Fruit fly (Drosophila melanogaster): ENCODE results near the gene Septin4.
A peak's percentile ranks its signal among the peaks of the same experiment; 100 is the strongest.

Gene Septin4

DNA sequence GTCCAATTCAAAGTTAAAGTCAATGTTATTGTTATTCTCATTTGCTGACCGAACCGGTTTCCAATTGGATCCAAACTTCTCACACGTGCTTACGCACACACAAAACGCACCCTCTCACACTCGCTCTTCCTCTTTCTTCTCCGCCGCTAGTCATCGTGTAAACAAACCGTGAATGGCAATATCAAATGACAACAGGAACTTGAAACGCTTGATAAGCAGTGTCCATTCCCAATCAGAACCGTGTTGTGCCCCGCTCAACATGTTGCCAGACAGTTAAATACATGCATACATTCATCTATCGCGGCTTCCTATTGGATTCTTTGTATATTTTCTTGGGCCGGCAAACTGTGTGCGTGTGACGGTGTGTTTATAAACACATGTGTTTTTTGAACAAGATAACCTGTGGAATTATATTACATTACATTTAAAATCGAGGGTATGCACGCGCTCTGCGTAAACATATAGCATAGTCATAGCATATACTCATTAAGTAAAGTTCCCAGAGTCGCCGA, 39.2 kb downstream of the Septin4 start (continued):
- TF ChIP-seq CG1529 (GFP tag; optimal IDR thresholded peaks at IDR 0.05) = no peak
- peak; percentile 3 for TF ChIP-seq grau (tag; optimal IDR thresholded peaks at IDR 0.05)
- no peak for TF ChIP-seq Spps (tag; optimal IDR thresholded peaks at IDR 0.05)
- TF ChIP-seq hkb (optimal IDR thresholded peaks at IDR 0.05) = no peak
- no peak for TF ChIP-seq hkb (GFP tag; IDR thresholded peaks at IDR 0.05)
- no peak for TF ChIP-seq Dad (GFP tag; optimal IDR thresholded peaks at IDR 0.05)
- no peak for TF ChIP-seq CG10366 (GFP tag; IDR thresholded peaks at IDR 0.05)
- TF ChIP-seq CG30431 (GFP tag; optimal IDR thresholded peaks at IDR 0.05) = no peak
- no peak for TF ChIP-seq run (tag; optimal IDR thresholded peaks at IDR 0.05)
- no peak for TF ChIP-seq CG2889 (GFP tag; IDR thresholded peaks at IDR 0.05)
- peak in 1 of 2 experiments; percentile 57 for TF ChIP-seq Trl (optimal IDR thresholded peaks at IDR 0.05)
- TF ChIP-seq Trl (GFP tag; optimal IDR thresholded peaks at IDR 0.05) = no peak
- TF ChIP-seq CG1233 (GFP tag; optimal IDR thresholded peaks at IDR 0.05) = no peak
- TF ChIP-seq unpg (GFP tag; optimal IDR thresholded peaks at IDR 0.05) = no peak
- peak; percentile 2 for TF ChIP-seq HmgD (GFP tag; optimal IDR thresholded peaks at IDR 0.05)
- no peak for TF ChIP-seq CG11696 (GFP tag; IDR thresholded peaks at IDR 0.05)
- TF ChIP-seq CG16779 (GFP tag; IDR thresholded peaks at IDR 0.05) = no peak
- no peak for TF ChIP-seq CG1024 (GFP tag; IDR thresholded peaks at IDR 0.05)
- TF ChIP-seq danr (GFP tag; IDR thresholded peaks at IDR 0.05) = no peak
- TF ChIP-seq Awh (GFP tag; IDR thresholded peaks at IDR 0.05) = no peak
- no peak for TF ChIP-seq Lhr (GFP tag; optimal IDR thresholded peaks at IDR 0.05)
- peak; percentile 29 for TF ChIP-seq zen (tag; optimal IDR thresholded peaks at IDR 0.05)
- no peak for TF ChIP-seq pb (GFP tag; optimal IDR thresholded peaks at IDR 0.05)
- no peak for TF ChIP-seq jumu (GFP tag; optimal IDR thresholded peaks at IDR 0.05)
- no peak for TF ChIP-seq sqz (GFP tag; optimal IDR thresholded peaks at IDR 0.05)
- peak; percentile 90 for TF ChIP-seq cg (GFP tag; optimal IDR thresholded peaks at IDR 0.05)
- TF ChIP-seq Deaf1 (tag; optimal IDR thresholded peaks at IDR 0.05) = no peak
- peak; percentile 32 for TF ChIP-seq CG6683 (GFP tag; optimal IDR thresholded peaks at IDR 0.05)
- peak; percentile 82 for TF ChIP-seq kni (GFP tag; optimal IDR thresholded peaks at IDR 0.05)
- TF ChIP-seq CG2120 (GFP tag; optimal IDR thresholded peaks at IDR 0.05) = peak; percentile 23
- no peak for TF ChIP-seq Nf-YA (GFP tag; IDR thresholded peaks at IDR 0.05)
- no peak for TF ChIP-seq CG15073 (GFP tag; optimal IDR thresholded peaks at IDR 0.05)
- TF ChIP-seq CG11247 (GFP tag; IDR thresholded peaks at IDR 0.05) = no peak
- TF ChIP-seq Meics (GFP tag; optimal IDR thresholded peaks at IDR 0.05) = peak; percentile 6
- no peak for TF ChIP-seq knrl (GFP tag; IDR thresholded peaks at IDR 0.05; ENCODE audit: partially characterized antibody)
- TF ChIP-seq jing (GFP tag; optimal IDR thresholded peaks at IDR 0.05) = no peak
- peak; percentile 17 for TF ChIP-seq HLHmδ (GFP tag; optimal IDR thresholded peaks at IDR 0.05)
- no peak for TF ChIP-seq CG7839 (tag; optimal IDR thresholded peaks at IDR 0.05)
- no peak for TF ChIP-seq lilli (GFP tag; optimal IDR thresholded peaks at IDR 0.05)
- TF ChIP-seq Ada2b (GFP tag; IDR thresholded peaks at IDR 0.05) = no peak
- peak; percentile 13 for TF ChIP-seq NC2β (GFP tag; optimal IDR thresholded peaks at IDR 0.05)
- no peak for TF ChIP-seq schlank (tag; optimal IDR thresholded peaks at IDR 0.05)
- TF ChIP-seq ems (GFP tag; optimal IDR thresholded peaks at IDR 0.05) = no peak
- no peak for TF ChIP-seq Fer3 (tag; optimal IDR thresholded peaks at IDR 0.05)
- peak; percentile 45 for TF ChIP-seq Fer1 (GFP tag; optimal IDR thresholded peaks at IDR 0.05)
- TF ChIP-seq CG17612 (GFP tag; IDR thresholded peaks at IDR 0.05) = no peak
- no peak for TF ChIP-seq Gug (GFP tag; IDR thresholded peaks at IDR 0.05)
- no peak for TF ChIP-seq YL-1 (GFP tag; optimal IDR thresholded peaks at IDR 0.05)
- TF ChIP-seq Neu2 (GFP tag; optimal IDR thresholded peaks at IDR 0.05; ENCODE audit: borderline replicate concordance) = no peak
- TF ChIP-seq Sox100B (GFP tag; optimal IDR thresholded peaks at IDR 0.05) = no peak
- no peak for TF ChIP-seq Lpt (GFP tag; optimal IDR thresholded peaks at IDR 0.05)
- no peak for TF ChIP-seq CG6654 (GFP tag; optimal IDR thresholded peaks at IDR 0.05)
- no peak for TF ChIP-seq CG16813 (GFP tag; IDR thresholded peaks at IDR 0.05; ENCODE audit: partially characterized antibody)

All from whole organism, embryonic.